Worm (Caenorhabditis elegans): Measurements from ENCODE around the gene F07A11.1.

DNA sequence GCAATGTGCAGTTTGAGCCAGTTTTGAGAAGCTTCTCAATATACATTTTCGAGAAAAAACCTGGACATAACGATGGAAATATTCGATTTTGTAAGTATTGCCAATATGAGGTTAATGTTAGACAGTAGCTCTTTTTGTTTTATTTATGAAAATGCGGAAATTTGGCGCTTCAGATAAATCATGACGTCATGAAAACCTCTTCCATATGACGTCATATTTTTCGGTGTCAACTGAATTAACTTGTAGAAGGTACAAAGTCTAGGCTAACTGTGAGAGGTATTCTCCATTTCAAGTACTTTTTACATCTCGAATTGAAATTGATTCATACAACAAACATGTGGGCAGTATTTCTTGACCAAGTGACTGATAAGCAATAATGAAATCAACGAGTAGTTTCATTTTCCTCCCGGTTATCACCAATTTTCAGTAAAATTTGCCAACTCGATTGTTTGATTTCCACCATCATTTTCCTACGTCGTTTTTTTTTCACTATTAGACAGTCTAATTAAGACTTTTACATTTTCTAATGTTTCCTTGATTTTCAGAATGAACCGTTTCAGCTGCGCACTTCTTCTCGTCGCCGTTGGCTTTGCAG is 20.6 kb downstream of the F07A11.1 start, which contains the start of gene F54D5.3:
- TF ChIP-seq med-1 (GFP tag; optimal IDR thresholded peaks at IDR 0.05; ENCODE audit: insufficient read depth) (no peak), klf-2 (GFP tag; conservative IDR thresholded peaks at IDR 0.05) (no peak), ztf-23 (GFP tag; IDR thresholded peaks at IDR 0.05) (no peak), ztf-29 (GFP tag; IDR thresholded peaks at IDR 0.05) (no peak), flt-1 (GFP tag; IDR thresholded peaks at IDR 0.05) (no peak)
